Fruit fly (Drosophila melanogaster): ENCODE results near the gene Hsp70Aa.
"Not testable (repeated sequence)": the region's sequence is repeated elsewhere in the genome, so short reads cannot be mapped to it uniquely, and the experiment has no call there.

Gene Hsp70Aa

dm6 chr3R:11976556-11977335, 20.4 kb upstream of the Hsp70Aa start, which contains the start of gene CG10005:
Gene CG10005, minus strand, starts transcription at chr3R:11977197.
- TF ChIP-seq CG17801 (GFP tag; optimal IDR thresholded peaks at IDR 0.05; ENCODE audit: partially characterized antibody) = no peak

- peak; percentile 39 for TF ChIP-seq CG17801 (GFP tag; optimal IDR thresholded peaks at IDR 0.05; ENCODE audit: partially characterized antibody)
Observed at dm6 chr3R:11974631-11975030, 18.3 kb upstream of the Hsp70Aa start, which contains the start of gene Tango9. Gene Tango9, minus strand, starts transcription at chr3R:11974910.

- no peak for TF ChIP-seq CG17801 (GFP tag; optimal IDR thresholded peaks at IDR 0.05; ENCODE audit: partially characterized antibody)
Observed at dm6 chr3R:11973826-11974225, 17.5 kb upstream of the Hsp70Aa start.

dm6 chr3R:11971394-11971793, 15.1 kb upstream of the Hsp70Aa start, which contains the start of gene GC2:
Gene GC2, plus strand, starts transcription at chr3R:11971694.
- no peak for TF ChIP-seq CG17801 (GFP tag; optimal IDR thresholded peaks at IDR 0.05; ENCODE audit: partially characterized antibody)

- no peak for TF ChIP-seq CG17801 (GFP tag; optimal IDR thresholded peaks at IDR 0.05; ENCODE audit: partially characterized antibody)
Observed at dm6 chr3R:11969217-11969616, 12.9 kb upstream of the Hsp70Aa start.

- TF ChIP-seq CG17801 (GFP tag; optimal IDR thresholded peaks at IDR 0.05; ENCODE audit: partially characterized antibody) = no peak
Observed at dm6 chr3R:11968030-11968753, 11.8 kb upstream of the Hsp70Aa start.

dm6 chr3R:11967262-11968029, 11.1 kb upstream of the Hsp70Aa start, which contains the start of the genes CG12213 and GC1:
Gene CG12213, minus strand, starts transcription at chr3R:11967691.
Gene GC1, plus strand, starts transcription at chr3R:11967708.
- TF ChIP-seq CG17801 (GFP tag; optimal IDR thresholded peaks at IDR 0.05; ENCODE audit: partially characterized antibody) = peak; percentile 80

- TF ChIP-seq CG17801 (GFP tag; optimal IDR thresholded peaks at IDR 0.05; ENCODE audit: partially characterized antibody) = no peak
Observed at dm6 chr3R:11964000-11964399, 7.7 kb upstream of the Hsp70Aa start.

- TF ChIP-seq CG17801 (GFP tag; optimal IDR thresholded peaks at IDR 0.05; ENCODE audit: partially characterized antibody) = peak; percentile 77
Observed at dm6 chr3R:11962739-11963214, 6.4 kb upstream of the Hsp70Aa start, which contains the start of the genes CG3281 and aurA. Gene CG3281, minus strand, starts transcription at chr3R:11962805. Gene aurA, plus strand, starts transcription at chr3R:11963124.

- TF ChIP-seq CG17801 (GFP tag; optimal IDR thresholded peaks at IDR 0.05; ENCODE audit: partially characterized antibody) = not testable (repeated sequence)
Observed at dm6 chr3R:11958235-11958634, 1.9 kb upstream of the Hsp70Aa start, which contains the start of gene Hsp70Ab. Gene Hsp70Ab, plus strand, starts transcription at chr3R:11958535.

dm6 chr3R:11957388-11957787, 1.0 kb upstream of the Hsp70Aa start:
- no peak for TF ChIP-seq CG17801 (GFP tag; optimal IDR thresholded peaks at IDR 0.05; ENCODE audit: partially characterized antibody)

- TF ChIP-seq CG17801 (GFP tag; optimal IDR thresholded peaks at IDR 0.05; ENCODE audit: partially characterized antibody) = no peak
Observed at dm6 chr3R:11949387-11950029, 6.8 kb downstream of the Hsp70Aa start, which contains the start of gene CG31211. Gene CG31211, plus strand, starts transcription at chr3R:11949680.

- peak; percentile 55 for TF ChIP-seq CG17801 (GFP tag; optimal IDR thresholded peaks at IDR 0.05; ENCODE audit: partially characterized antibody)
Observed at dm6 chr3R:11948903-11949358, 7.4 kb downstream of the Hsp70Aa start, which contains the start of gene Cad87A. Gene Cad87A, minus strand, starts transcription at chr3R:11949129.

- TF ChIP-seq CG17801 (GFP tag; optimal IDR thresholded peaks at IDR 0.05; ENCODE audit: partially characterized antibody) = no peak
Observed at dm6 chr3R:11947959-11948358, 8.4 kb downstream of the Hsp70Aa start.
